Worm (Caenorhabditis elegans) whole organism, L4 larva: ENCODE results near the gene unc-52.

Source experiments
- D1046.2 ChIP-seq: fragments of 200-800 bp; sonication (Bioruptor generic); IDR thresholded peaks from 2 replicates; pipeline ENCODE4 v1.3.6; 2022; ENCODE audit warnings: missing genetic modification characterization, missing compliant biosample characterization
- F10B5.3 ChIP-seq: sonication (generic microtip); optimal IDR thresholded peaks from 2 replicates; lab custom pipeline; 2016; ENCODE audit warnings: mild to moderate bottlenecking, missing genetic modification characterization, missing compliant biosample characterization
- Y105C5A.15 ChIP-seq: fragments of 200-800 bp; sonication (Bioruptor generic); IDR thresholded peaks from 2 replicates; pipeline ENCODE4 v1.3.6; 2022; ENCODE audit warnings: missing genetic modification characterization, missing compliant biosample characterization
- Y5F2A.4 ChIP-seq: fragments of 200-800 bp; sonication (Bioruptor generic); optimal IDR thresholded peaks from 2 replicates; lab custom pipeline; 2018; ENCODE audit warnings: mild to moderate bottlenecking, missing genetic modification characterization, missing compliant biosample characterization
- Y75B8A.6 ChIP-seq: fragments of 200-800 bp; sonication (Bioruptor generic); IDR thresholded peaks from 2 replicates; pipeline ENCODE4 v1.3.6; 2022; ENCODE audit warnings: missing genetic modification reagents, missing genetic modification characterization, missing compliant biosample characterization
- ZK546.5 ChIP-seq, 2 experiments: sonication (generic microtip); optimal IDR thresholded peaks; 2 replicates each; lab custom pipeline; 2017; ENCODE audit warnings: missing biosample characterization in 2 of 2, missing genetic modification characterization in 2 of 2
- aha-1 ChIP-seq: fragments of 150-350 bp; peaks from one replicate; lab custom pipeline; 2014; ENCODE audit warnings: missing biosample characterization, missing genetic modification characterization
- arid-1 ChIP-seq: fragments of 200-800 bp; sonication (Bioruptor generic); conservative IDR thresholded peaks from 2 replicates; pipeline ENCODE4 v1.3.6; 2022; ENCODE audit warnings: missing genetic modification reagents, missing genetic modification characterization, missing compliant biosample characterization
- attf-4 ChIP-seq: sonication (generic microtip); optimal IDR thresholded peaks from 3 replicates; lab custom pipeline; 2017; ENCODE audit warnings: missing biosample characterization, missing genetic modification characterization
- ceh-20 ChIP-seq: fragments of 200-800 bp; sonication (Bioruptor generic); IDR thresholded peaks from 2 replicates; pipeline ENCODE4 v1.3.6; 2022; ENCODE audit warnings: missing genetic modification reagents, missing genetic modification characterization, missing compliant biosample characterization
- ceh-28 ChIP-seq: fragments of 150-350 bp; optimal IDR thresholded peaks from 2 replicates; lab custom pipeline; 2014; ENCODE audit warnings: missing biosample characterization, missing genetic modification reagents, missing genetic modification characterization
- ceh-32 ChIP-seq: sonication (generic microtip); optimal IDR thresholded peaks from 2 replicates; lab custom pipeline; 2016; ENCODE audit warnings: mild to moderate bottlenecking, missing genetic modification characterization, missing compliant biosample characterization; ENCODE audit not compliant: poor library complexity
- ceh-44 ChIP-seq: fragments of 200-800 bp; sonication (Bioruptor generic); IDR thresholded peaks from 2 replicates; pipeline ENCODE4 v1.3.6; 2022; ENCODE audit warnings: missing genetic modification reagents, missing genetic modification characterization, missing compliant biosample characterization
- ces-1 ChIP-seq: fragments of 150-350 bp; sonication (generic microtip); optimal IDR thresholded peaks from 4 replicates; lab custom pipeline; 2014; ENCODE audit warnings: missing biosample characterization, missing genetic modification reagents, missing genetic modification characterization
- ctbp-1 ChIP-seq: fragments of 200-800 bp; sonication (Bioruptor generic); IDR thresholded peaks from 2 replicates; pipeline ENCODE4 v1.3.6; 2022; ENCODE audit warnings: missing genetic modification reagents, missing genetic modification characterization, missing compliant biosample characterization
- daf-12 ChIP-seq: fragments of 150-350 bp; optimal IDR thresholded peaks from 2 replicates; lab custom pipeline; 2014; ENCODE audit warnings: missing biosample characterization, missing genetic modification reagents, missing genetic modification characterization
- daf-16 ChIP-seq, 3 experiments: sonication (generic microtip); optimal IDR thresholded peaks; 2 replicates each; lab custom pipeline; 2016 to 2017; ENCODE audit warnings: missing genetic modification characterization in 3 of 3, missing genetic modification reagents in 3 of 3, mild to moderate bottlenecking in 2 of 3, missing compliant biosample characterization in 2 of 3, missing biosample characterization in 1 of 3, moderate library complexity in 1 of 3
- dmd-8 ChIP-seq: fragments of 200-800 bp; sonication (Bioruptor generic); IDR thresholded peaks from 2 replicates; pipeline ENCODE4 v1.3.6; 2022; ENCODE audit warnings: missing genetic modification characterization, missing compliant biosample characterization
- dmd-9 ChIP-seq: fragments of 200-800 bp; sonication (Bioruptor generic); IDR thresholded peaks from 2 replicates; pipeline ENCODE4 v1.3.6; 2022; ENCODE audit warnings: missing genetic modification reagents, missing genetic modification characterization, missing compliant biosample characterization
- dve-1 ChIP-seq: sonication (generic microtip); optimal IDR thresholded peaks from 2 replicates; lab custom pipeline; 2017; ENCODE audit warnings: antibody characterized with exemption, mild to moderate bottlenecking, missing genetic modification characterization, missing compliant biosample characterization; ENCODE audit not compliant: insufficient read depth
- hmg-1.1 ChIP-seq: fragments of 200-800 bp; sonication (Bioruptor generic); IDR thresholded peaks from 2 replicates; pipeline ENCODE4 v1.3.6; 2022; ENCODE audit warnings: missing genetic modification reagents, missing genetic modification characterization, missing compliant biosample characterization
- lin-1 ChIP-seq: fragments of 200-800 bp; sonication (Bioruptor generic); IDR thresholded peaks from 2 replicates; pipeline ENCODE4 v1.3.6; 2022; ENCODE audit warnings: missing genetic modification reagents, missing genetic modification characterization, missing compliant biosample characterization
- lin-29 ChIP-seq: fragments of 200-800 bp; sonication (Bioruptor generic); IDR thresholded peaks from 2 replicates; pipeline ENCODE4 v1.3.6; 2022; ENCODE audit warnings: missing genetic modification reagents, missing genetic modification characterization, missing compliant biosample characterization
- lir-3 ChIP-seq: sonication (generic microtip); optimal IDR thresholded peaks from 2 replicates; lab custom pipeline; 2016; ENCODE audit warnings: mild to moderate bottlenecking, missing genetic modification characterization, missing compliant biosample characterization
- lsy-2 ChIP-seq, 2 experiments: fragments of 150-350 bp in 1 of 2; sonication (generic microtip) in 1 of 2; optimal IDR thresholded peaks; 2 replicates each; lab custom pipeline; 2014 to 2017; ENCODE audit warnings: missing biosample characterization in 2 of 2, missing genetic modification characterization in 2 of 2
- mdl-1 ChIP-seq, 2 experiments: fragments of 150-350 bp in 1 of 2; sonication (generic microtip) in 1 of 2; optimal IDR thresholded peaks; 2 replicates each; lab custom pipeline; 2014 to 2017; ENCODE audit warnings: missing biosample characterization in 2 of 2, missing genetic modification characterization in 2 of 2
- mdt-29 ChIP-seq: fragments of 200-800 bp; sonication (Bioruptor generic); IDR thresholded peaks from 2 replicates; pipeline ENCODE4 v1.3.6; 2022; ENCODE audit warnings: missing genetic modification reagents, missing genetic modification characterization, missing compliant biosample characterization
- mep-1 ChIP-seq: fragments of 150-350 bp; sonication (generic microtip); optimal IDR thresholded peaks from 3 replicates; lab custom pipeline; 2014; ENCODE audit warnings: missing biosample characterization, missing genetic modification characterization
- mes-2 ChIP-seq: sonication (generic microtip); optimal IDR thresholded peaks from 2 replicates; lab custom pipeline; 2016; ENCODE audit warnings: missing genotype, mild to moderate bottlenecking, missing genetic modification characterization, missing compliant biosample characterization; ENCODE audit not compliant: poor library complexity, severe bottlenecking
- mxl-2 ChIP-seq: fragments of 200-800 bp; sonication (Bioruptor generic); conservative IDR thresholded peaks from 2 replicates; pipeline ENCODE4 v1.3.6; 2022; ENCODE audit warnings: missing genetic modification reagents, missing genetic modification characterization, missing compliant biosample characterization
- mxl-3 ChIP-seq: fragments of 200-800 bp; sonication (Bioruptor generic); optimal IDR thresholded peaks from 2 replicates; lab custom pipeline; 2018; ENCODE audit warnings: mild to moderate bottlenecking, missing genetic modification characterization, missing compliant biosample characterization
- nhr-10 ChIP-seq: fragments of 150-350 bp; optimal IDR thresholded peaks from 2 replicates; lab custom pipeline; 2014; ENCODE audit warnings: missing biosample characterization, missing genetic modification characterization
- nhr-102 ChIP-seq: sonication (generic microtip); optimal IDR thresholded peaks from 2 replicates; lab custom pipeline; 2016; ENCODE audit warnings: mild to moderate bottlenecking, missing genetic modification characterization, moderate library complexity, missing compliant biosample characterization
- nhr-41 ChIP-seq: fragments of 200-800 bp; sonication (Bioruptor generic); IDR thresholded peaks from 2 replicates; pipeline ENCODE4 v1.3.6; 2022; ENCODE audit warnings: missing genetic modification reagents, missing genetic modification characterization, missing compliant biosample characterization
- nhr-48 ChIP-seq: sonication (generic microtip); optimal IDR thresholded peaks from 2 replicates; lab custom pipeline; 2016; ENCODE audit warnings: mild to moderate bottlenecking, missing genetic modification characterization, missing compliant biosample characterization
- nhr-6 ChIP-seq: fragments of 150-350 bp; optimal IDR thresholded peaks from 2 replicates; lab custom pipeline; 2014; ENCODE audit warnings: missing biosample characterization, missing genetic modification characterization
- nhr-76 ChIP-seq: fragments of 150-350 bp; optimal IDR thresholded peaks from 2 replicates; lab custom pipeline; 2014; ENCODE audit warnings: missing biosample characterization, missing genetic modification characterization
- sdz-12 ChIP-seq: fragments of 200-800 bp; sonication (Bioruptor generic); optimal IDR thresholded peaks from 2 replicates; lab custom pipeline; 2018; ENCODE audit warnings: mild to moderate bottlenecking, missing genetic modification characterization, missing compliant biosample characterization
- skn-1 ChIP-seq: fragments of 150-350 bp; optimal IDR thresholded peaks from 2 replicates; lab custom pipeline; 2014; ENCODE audit warnings: missing biosample characterization, missing genetic modification characterization
- snpc-1.2 ChIP-seq: fragments of 200-800 bp; sonication (Bioruptor generic); IDR thresholded peaks from 2 replicates; pipeline ENCODE4 v1.3.6; 2022; ENCODE audit warnings: missing genetic modification reagents, missing genetic modification characterization, missing compliant biosample characterization
- spr-1 ChIP-seq: sonication (generic microtip); optimal IDR thresholded peaks from 2 replicates; lab custom pipeline; 2016; ENCODE audit warnings: mild to moderate bottlenecking, missing genetic modification characterization, missing compliant biosample characterization
- tra-1 ChIP-seq: fragments of 200-800 bp; sonication (Bioruptor generic); IDR thresholded peaks from 2 replicates; pipeline ENCODE4 v1.3.6; 2022; ENCODE audit warnings: missing genetic modification reagents, missing genetic modification characterization, missing compliant biosample characterization
- unc-62 ChIP-seq, 3 experiments: fragments of 150-350 bp in 1 of 3; sonication (generic microtip); optimal IDR thresholded peaks in 2 of 3; peaks in 1 of 3; 1 replicate in 1 of 3; 2 replicates in 2 of 3; lab custom pipeline; 2014 to 2017; ENCODE audit warnings: missing biosample characterization in 3 of 3, missing genetic modification characterization in 3 of 3, missing genetic modification reagents in 3 of 3, missing genotype in 1 of 3
- zag-1 ChIP-seq: fragments of 150-350 bp; optimal IDR thresholded peaks from 2 replicates; lab custom pipeline; 2014; ENCODE audit warnings: missing biosample characterization, missing genetic modification characterization
- zfp-3 ChIP-seq: fragments of 200-800 bp; sonication (Bioruptor generic); conservative IDR thresholded peaks from 2 replicates; pipeline ENCODE4 v1.3.6; 2022; ENCODE audit warnings: missing genetic modification reagents, missing genetic modification characterization, missing compliant biosample characterization
- zip-11 ChIP-seq: fragments of 200-800 bp; sonication (Bioruptor generic); IDR thresholded peaks from 2 replicates; pipeline ENCODE4 v1.3.6; 2022; ENCODE audit warnings: missing genetic modification characterization, missing compliant biosample characterization
- zip-2 ChIP-seq: fragments of 150-350 bp; optimal IDR thresholded peaks from 2 replicates; lab custom pipeline; 2014; ENCODE audit warnings: missing biosample characterization, missing genetic modification characterization
- ztf-11 ChIP-seq: fragments of 150-350 bp; optimal IDR thresholded peaks from 2 replicates; lab custom pipeline; 2014; ENCODE audit warnings: missing biosample characterization, missing genetic modification characterization
- ztf-7 ChIP-seq: fragments of 150-350 bp; optimal IDR thresholded peaks from 2 replicates; lab custom pipeline; 2014; ENCODE audit warnings: missing biosample characterization, missing genetic modification characterization

unc-52 gene

ce11 chrII:14606172-14606571, 78.1 kb downstream of the unc-52 start, which contains the start of gene arl-3:
arl-3 (plus strand) TSS chrII:14606472.
- TF ChIP-seq mdt-29 (GFP tag; lab: Robert Waterston, UW), result no peak
- TF ChIP-seq sdz-12 (GFP tag; lab: Kevin White, UChicago), result no peak
- TF ChIP-seq nhr-76 (tag; lab: Kevin White, UChicago), result no peak
- TF ChIP-seq ceh-20, result no peak
- no peak for TF ChIP-seq dmd-9
- TF ChIP-seq nhr-102 (tag; lab: Kevin White, UChicago), result no peak
- TF ChIP-seq tra-1 (GFP tag; lab: Robert Waterston, UW), result no peak
- TF ChIP-seq zip-11 (GFP tag; lab: Robert Waterston, UW), result no peak
- TF ChIP-seq lin-1 (GFP tag; lab: Robert Waterston, UW), result no peak
- no peak for TF ChIP-seq zag-1 (tag; lab: Kevin White, UChicago)
- TF ChIP-seq ceh-44 (GFP tag; lab: Robert Waterston, UW), result no peak

- TF ChIP-seq mes-2 (tag; lab: Kevin White, UChicago) (no peak), lin-1 (GFP tag; lab: Robert Waterston, UW) (no peak), mxl-2 (GFP tag; lab: Robert Waterston, UW) (no peak), ZK546.5 (tag; optimal IDR thresholded peaks at IDR 0.05; lab: Kevin White, UChicago) (no peak), zfp-3 (no peak), Y5F2A.4 (no peak), mep-1 (no peak), arid-1 (no peak), nhr-6 (tag; lab: Kevin White, UChicago) (peak; percentile 4), attf-4 (no peak), aha-1 (tag; lab: Kevin White, UChicago) (peak; percentile 66), ces-1 (no peak), daf-16 (GFP tag; optimal IDR thresholded peaks at IDR 0.05; lab: Kevin White, UChicago) (no peak), daf-16 (tag; optimal IDR thresholded peaks at IDR 0.05; lab: Kevin White, UChicago) (peak; percentile 19), ctbp-1 (GFP tag; lab: Robert Waterston, UW) (no peak), F10B5.3 (tag; lab: Kevin White, UChicago) (no peak), ceh-32 (tag; lab: Kevin White, UChicago) (no peak), ztf-11 (tag; lab: Kevin White, UChicago) (no peak), mdl-1 (tag; optimal IDR thresholded peaks at IDR 0.05; lab: Kevin White, UChicago) (no peak), lir-3 (tag; lab: Kevin White, UChicago) (no peak), sdz-12 (GFP tag; lab: Kevin White, UChicago) (no peak), Y105C5A.15 (GFP tag; lab: Robert Waterston, UW) (no peak), skn-1 (no peak), nhr-41 (GFP tag; lab: Robert Waterston, UW) (no peak), ztf-7 (no peak), dmd-8 (GFP tag; lab: Robert Waterston, UW) (no peak), nhr-48 (no peak), unc-62 (GFP tag; optimal IDR thresholded peaks at IDR 0.05 in 1 of 2; lab: Kevin White, UChicago) (peak in 1 of 2 experiments; percentile 1), unc-62 (tag; optimal IDR thresholded peaks at IDR 0.05; lab: Kevin White, UChicago) (no peak), nhr-10 (tag; lab: Kevin White, UChicago) (no peak), ceh-28 (tag; lab: Kevin White, UChicago) (no peak)
These were observed 78.8 kb downstream of the unc-52 start, which contains the start of gene F19H8.2 for ce11 chrII:14605479-14605878. F19H8.2 (minus strand) TSS chrII:14605869.

ce11 chrII:14605026-14605425, 79.2 kb downstream of the unc-52 start:
- no peak for TF ChIP-seq dve-1 (tag; lab: Kevin White, UChicago)
- TF ChIP-seq lin-29 (GFP tag; lab: Robert Waterston, UW), result no peak
- no peak for TF ChIP-seq lsy-2 (tag; optimal IDR thresholded peaks at IDR 0.05; lab: Kevin White, UChicago)
- no peak for TF ChIP-seq zip-11 (GFP tag; lab: Robert Waterston, UW)
- no peak for TF ChIP-seq dmd-8 (GFP tag; lab: Robert Waterston, UW)
- no peak for TF ChIP-seq mxl-3 (GFP tag; lab: Kevin White, UChicago)
- TF ChIP-seq snpc-1.2 (GFP tag; lab: Robert Waterston, UW), result no peak
- TF ChIP-seq Y75B8A.6 (GFP tag; lab: Robert Waterston, UW), result no peak
- TF ChIP-seq D1046.2, result no peak
- no peak for TF ChIP-seq hmg-1.1
- no peak for TF ChIP-seq mdt-29 (GFP tag; lab: Robert Waterston, UW)
- TF ChIP-seq ztf-11 (tag; lab: Kevin White, UChicago), result no peak
- TF ChIP-seq aha-1 (tag; lab: Kevin White, UChicago), result peak; percentile 97
- no peak for TF ChIP-seq spr-1 (tag; lab: Kevin White, UChicago)
- TF ChIP-seq daf-12 (tag; lab: Kevin White, UChicago), result no peak
- TF ChIP-seq mes-2 (tag; lab: Kevin White, UChicago), result peak; percentile 7
- TF ChIP-seq zip-2 (tag; lab: Kevin White, UChicago), result no peak
- no peak for TF ChIP-seq nhr-10 (tag; lab: Kevin White, UChicago)
